Fruit fly (Drosophila melanogaster): ENCODE results near the gene CG44098.

The CG44098 gene

DNA sequence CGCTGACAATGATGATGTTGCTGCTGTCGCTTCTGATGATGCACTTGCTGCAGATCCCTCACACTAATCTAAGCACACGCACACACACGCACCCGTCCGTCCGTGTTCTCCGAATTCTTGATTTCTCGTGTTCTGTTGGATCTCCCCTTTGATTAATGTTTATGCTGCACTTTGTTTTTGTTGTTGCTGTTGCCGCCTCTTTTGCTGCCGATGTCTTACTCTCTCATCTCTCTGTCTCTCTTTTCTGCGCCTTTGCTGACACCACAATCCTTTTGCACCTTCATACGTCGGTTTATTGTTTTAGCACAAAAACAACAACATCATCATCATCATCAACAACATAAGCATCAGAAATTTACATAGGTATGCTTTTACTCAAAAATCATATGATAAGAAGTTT is 25.0 kb upstream of the CG44098 start:
- peak; percentile 52; the same call in 1 of the 2 replicates for TF ChIP-seq CG4360 (GFP tag; IDR thresholded peaks at IDR 0.05)
- TF ChIP-seq Tbp (GFP tag; optimal IDR thresholded peaks at IDR 0.05): no peak

DNA sequence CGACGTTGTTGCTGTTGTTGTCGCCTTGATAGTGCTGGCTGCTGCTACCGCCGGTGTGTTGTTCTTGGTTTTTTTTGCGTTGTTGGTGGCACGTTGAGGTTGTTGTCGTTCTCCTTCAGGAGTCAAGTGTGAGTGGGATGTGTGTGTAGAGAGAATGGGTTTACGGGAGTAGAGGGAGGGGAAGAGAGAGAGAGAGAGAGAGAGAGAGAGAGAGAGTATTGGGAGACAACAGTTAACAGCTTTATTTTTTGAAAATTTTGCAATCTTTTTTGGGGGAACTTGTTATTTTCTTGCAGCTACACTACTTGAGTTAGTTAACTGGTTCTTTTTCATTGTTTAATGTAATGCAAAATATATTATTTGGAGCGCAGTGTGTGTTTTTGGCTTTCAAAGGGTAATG is 24.6 kb upstream of the CG44098 start:
- TF ChIP-seq Trl (optimal IDR thresholded peaks at IDR 0.05): peak; percentile 52 to 62
- TF ChIP-seq Trl (GFP tag; optimal IDR thresholded peaks at IDR 0.05): no peak
- no peak for TF ChIP-seq CG6765 (GFP tag; optimal IDR thresholded peaks at IDR 0.05)

DNA sequence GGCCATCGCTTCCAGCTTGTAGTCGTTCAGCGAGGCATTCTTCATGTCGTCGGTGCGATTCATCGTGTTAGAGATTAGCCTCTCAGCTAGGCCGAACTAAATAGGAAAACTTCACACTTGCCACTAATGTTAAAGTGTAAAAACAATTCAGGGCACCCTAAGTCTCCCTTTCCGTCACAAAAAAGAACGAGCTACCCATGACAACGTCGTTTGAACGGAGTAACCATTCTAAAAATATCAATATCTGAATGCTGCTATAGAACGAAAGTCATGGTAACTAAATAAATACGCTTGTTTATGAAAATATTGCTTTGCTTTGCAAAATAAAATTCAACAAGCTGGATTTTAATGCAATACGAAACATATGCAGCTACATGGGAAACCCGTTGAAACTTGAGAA is 11.6 kb upstream of the CG44098 start, which contains the start of gene Ccdc39:
Gene Ccdc39, minus strand, starts transcription at position 101 of the 400 bp plus-strand sequence.
- TF ChIP-seq CG14965 (GFP tag; optimal IDR thresholded peaks at IDR 0.05; ENCODE audit: borderline replicate concordance) (no peak), Dref (GFP tag; IDR thresholded peaks at IDR 0.05) (0 out of 2 replicates have a peak, but pooled peaks have one; percentile 12), Ets65A (GFP tag) (peak; percentile 49)

DNA sequence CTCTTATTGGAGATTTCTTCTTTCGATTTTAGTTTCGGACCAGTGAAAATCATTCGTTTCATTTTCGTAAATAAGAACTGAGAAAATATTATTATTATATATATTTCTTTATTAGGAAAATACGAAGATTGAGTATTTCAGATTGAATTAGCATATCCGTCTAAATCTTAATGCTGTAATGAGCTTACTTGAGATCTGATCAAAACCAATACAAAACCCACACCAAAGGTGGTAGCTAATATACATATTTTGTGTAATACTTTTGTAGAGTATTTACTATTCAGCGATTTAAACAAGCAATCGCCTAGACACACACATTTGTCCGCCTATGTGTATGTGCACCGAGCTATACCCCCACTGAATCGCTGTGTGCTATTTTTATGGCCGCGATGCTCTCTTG is 7.7 kb upstream of the CG44098 start:
- TF ChIP-seq Doc2 (GFP tag; IDR thresholded peaks at IDR 0.05) (no peak), chn (GFP tag; optimal IDR thresholded peaks at IDR 0.05) (no peak), fd96Cb (tag; optimal IDR thresholded peaks at IDR 0.05) (no peak), CG11398 (GFP tag; optimal IDR thresholded peaks at IDR 0.05) (no peak), oc (tag; optimal IDR thresholded peaks at IDR 0.05) (no peak), CG8281 (tag; optimal IDR thresholded peaks at IDR 0.05) (no peak), D19A (tag; optimal IDR thresholded peaks at IDR 0.05) (peak; percentile 92), exex (tag; optimal IDR thresholded peaks at IDR 0.05) (no peak), zfh1 (GFP tag; IDR thresholded peaks at IDR 0.05) (no peak), row (GFP tag; IDR thresholded peaks at IDR 0.05) (peak; percentile 11; the same call in 2 of the 3 replicates), cg (GFP tag; optimal IDR thresholded peaks at IDR 0.05) (peak; percentile 33), hbn (GFP tag; IDR thresholded peaks at IDR 0.05; ENCODE audit: partially characterized antibody) (no peak), Jarid2 (GFP tag; optimal IDR thresholded peaks at IDR 0.05) (no peak), CG12071 (GFP tag; optimal IDR thresholded peaks at IDR 0.05) (no peak)

DNA sequence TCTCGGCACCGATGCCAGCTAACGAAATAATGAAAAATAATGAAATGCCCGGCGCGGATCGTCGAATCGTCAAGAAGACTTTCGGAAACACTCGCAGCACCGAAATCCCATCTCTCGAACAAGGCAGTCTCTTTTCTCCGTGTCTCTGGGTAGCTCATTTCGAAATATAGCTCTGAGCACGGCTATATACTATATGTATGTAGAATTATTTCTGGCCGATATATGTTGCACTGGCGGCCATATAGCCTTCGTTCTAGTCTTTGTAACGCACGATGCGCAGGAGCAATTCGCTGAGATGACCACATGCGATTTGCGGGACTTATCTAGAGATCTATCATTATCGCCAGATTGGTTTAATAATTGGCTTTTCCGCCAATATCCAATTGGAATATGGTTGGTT is 7.3 kb upstream of the CG44098 start, which contains the start of gene CG14655:
Gene CG14655, minus strand, starts transcription at position 41 of the 400 bp plus-strand sequence.
- no peak for TF ChIP-seq CG10267 (tag; optimal IDR thresholded peaks at IDR 0.05)
- TF ChIP-seq Elba2 (GFP tag; optimal IDR thresholded peaks at IDR 0.05): peak; percentile 1
- TF ChIP-seq gro (GFP tag; optimal IDR thresholded peaks at IDR 0.05): no peak
- TF ChIP-seq Ets65A (GFP tag): peak; percentile 71
- TF ChIP-seq row (GFP tag; IDR thresholded peaks at IDR 0.05): 0 out of 3 replicates have a peak, but pooled peaks have one; percentile 5
- TF ChIP-seq Trl (optimal IDR thresholded peaks at IDR 0.05): peak in 1 of 2 experiments; percentile 14
- TF ChIP-seq Trl (GFP tag; optimal IDR thresholded peaks at IDR 0.05): no peak
- TF ChIP-seq CG11696 (GFP tag; IDR thresholded peaks at IDR 0.05): no peak
- TF ChIP-seq sens (GFP tag): no peak
- TF ChIP-seq Fer1 (GFP tag; optimal IDR thresholded peaks at IDR 0.05): no peak
- TF ChIP-seq hkb (optimal IDR thresholded peaks at IDR 0.05): no peak
- TF ChIP-seq hkb (GFP tag; IDR thresholded peaks at IDR 0.05): no peak
- no peak for TF ChIP-seq lilli (GFP tag; optimal IDR thresholded peaks at IDR 0.05)
- no peak for TF ChIP-seq dimm (GFP tag; IDR thresholded peaks at IDR 0.05)
- TF ChIP-seq CG9797 (GFP tag; optimal IDR thresholded peaks at IDR 0.05): no peak
- no peak for TF ChIP-seq vvl (GFP tag; IDR thresholded peaks at IDR 0.05)
- TF ChIP-seq CG2202 (tag; optimal IDR thresholded peaks at IDR 0.05): no peak
- 0 out of 2 replicates have a peak, but pooled peaks have one; percentile 8 for TF ChIP-seq CG10321 (GFP tag; IDR thresholded peaks at IDR 0.05)
- no peak for TF ChIP-seq CG13424 (tag; optimal IDR thresholded peaks at IDR 0.05)
- no peak for TF ChIP-seq CG43689 (GFP tag; IDR thresholded peaks at IDR 0.05)
- 0 out of 4 replicates have a peak, but pooled peaks have one; percentile 68 for TF ChIP-seq chinmo (GFP tag; IDR thresholded peaks at IDR 0.05; ENCODE audit: partially characterized antibody)
- TF ChIP-seq E2f1 (GFP tag; IDR thresholded peaks at IDR 0.05): no peak
- no peak for TF ChIP-seq oc (tag; optimal IDR thresholded peaks at IDR 0.05)
